Fruit fly (Drosophila melanogaster): Measurements from ENCODE around the gene primo-2.

The primo-2 gene

DNA sequence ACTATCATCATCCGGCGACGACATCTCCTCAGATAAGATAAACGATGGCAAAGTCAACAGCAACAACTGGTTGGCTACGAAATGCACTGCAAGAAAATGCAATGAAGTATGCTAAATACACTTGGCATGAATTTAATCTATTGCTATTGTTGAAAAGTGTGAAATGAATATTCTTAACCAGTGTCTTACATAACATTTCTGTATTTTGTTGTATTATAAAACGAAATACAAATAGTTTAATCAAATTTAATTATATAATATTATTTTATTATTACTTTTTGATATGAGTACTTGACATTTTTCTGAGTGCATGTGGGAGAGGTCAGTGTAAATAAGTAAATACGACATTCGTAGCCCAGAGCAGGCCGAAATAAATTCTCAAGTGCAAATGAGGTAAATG is 1.9 kb upstream of the primo-2 start (continued):
- peak; percentile 36 for TF ChIP-seq spab (GFP tag; optimal IDR thresholded peaks at IDR 0.05)
- peak; percentile 39 for TF ChIP-seq Lpt (GFP tag; optimal IDR thresholded peaks at IDR 0.05)
- peak; percentile 54 for TF ChIP-seq CG3032 (tag; optimal IDR thresholded peaks at IDR 0.05)
- TF ChIP-seq Blimp-1 (GFP tag; optimal IDR thresholded peaks at IDR 0.05), result no peak
- no peak for TF ChIP-seq Hr39 (GFP tag; optimal IDR thresholded peaks at IDR 0.05)
- no peak for TF ChIP-seq esn (GFP tag; optimal IDR thresholded peaks at IDR 0.05)
- TF ChIP-seq Sox14 (GFP tag; optimal IDR thresholded peaks at IDR 0.05), result no peak

DNA sequence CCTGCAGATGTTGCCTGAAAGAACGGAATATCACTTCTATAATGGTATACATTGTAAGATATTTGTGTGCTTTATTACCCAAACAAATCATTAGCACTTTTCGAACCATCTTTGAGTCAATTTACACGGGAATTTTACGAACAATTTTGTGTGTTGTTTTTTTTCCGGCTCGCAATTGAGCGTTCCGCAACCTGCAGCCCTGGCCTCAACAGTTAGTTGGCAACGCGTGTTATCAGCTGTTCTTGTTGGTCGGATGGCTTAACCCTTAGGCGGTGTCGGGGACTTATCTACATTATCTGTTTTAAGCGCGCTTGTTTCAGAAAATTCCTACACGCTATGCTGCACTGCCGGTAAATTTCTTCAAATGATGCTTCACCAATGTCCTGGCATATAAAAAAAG is 990 bp downstream of the primo-2 start:
- TF ChIP-seq Sox15 (GFP tag; optimal IDR thresholded peaks at IDR 0.05) (no peak), Gug (GFP tag; IDR thresholded peaks at IDR 0.05) (no peak), CG6163 (GFP tag; IDR thresholded peaks at IDR 0.05) (peak; percentile 30; the same call in 2 of the 3 replicates), dac (GFP tag; optimal IDR thresholded peaks at IDR 0.05) (no peak), svp (GFP tag) (peak; percentile 73), CG11902 (GFP tag; optimal IDR thresholded peaks at IDR 0.05) (no peak), CG3919 (GFP tag; optimal IDR thresholded peaks at IDR 0.05) (peak; percentile 28), CG1621 (tag; optimal IDR thresholded peaks at IDR 0.05) (peak; percentile 84), Hr39 (GFP tag; optimal IDR thresholded peaks at IDR 0.05) (peak; percentile 11), Eip93F (GFP tag; optimal IDR thresholded peaks at IDR 0.05) (peak; percentile 7), CG31627 (GFP tag; optimal IDR thresholded peaks at IDR 0.05) (peak; percentile 17), pdm3 (GFP tag; optimal IDR thresholded peaks at IDR 0.05) (peak; percentile 12), Eip78C (GFP tag) (peak; percentile 53), esn (GFP tag; optimal IDR thresholded peaks at IDR 0.05) (peak; percentile 33), Hr4 (GFP tag; optimal IDR thresholded peaks at IDR 0.05) (peak; percentile 6), CG9139 (GFP tag; optimal IDR thresholded peaks at IDR 0.05) (no peak), Ets96B (tag; optimal IDR thresholded peaks at IDR 0.05) (peak; percentile 6), Smox (GFP tag; optimal IDR thresholded peaks at IDR 0.05) (peak; percentile 21), CG15336 (GFP tag; IDR thresholded peaks at IDR 0.05) (0 out of 2 replicates have a peak, but pooled peaks have one; percentile 26), vri (GFP tag; optimal IDR thresholded peaks at IDR 0.05) (no peak)

DNA sequence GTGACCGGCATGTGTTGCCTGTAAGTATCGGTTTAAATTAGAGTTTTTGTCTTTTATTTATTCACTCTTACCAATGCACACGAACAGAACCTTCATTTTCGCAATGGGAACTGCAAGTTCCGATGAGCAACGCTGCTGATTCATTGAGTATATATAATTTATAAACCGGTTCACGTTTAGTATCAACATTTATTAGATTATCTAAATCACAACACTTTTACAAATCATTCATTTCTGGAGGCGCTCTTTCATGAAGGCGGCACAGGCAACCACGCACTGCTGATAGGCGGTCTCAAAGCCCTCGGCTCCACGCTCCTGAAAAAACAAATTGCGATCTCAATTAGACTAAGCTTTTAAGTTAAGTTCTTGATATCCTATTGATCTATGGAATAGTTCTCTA is 1.8 kb downstream of the primo-2 start, which contains the start of gene Argp:
Gene Argp, minus strand, starts transcription at position 101 of the 400 bp plus-strand sequence.
- TF ChIP-seq svp (GFP tag), result no peak
- no peak for TF ChIP-seq Ets96B (tag; optimal IDR thresholded peaks at IDR 0.05)
- no peak for TF ChIP-seq Hr38 (GFP tag; optimal IDR thresholded peaks at IDR 0.05)

DNA sequence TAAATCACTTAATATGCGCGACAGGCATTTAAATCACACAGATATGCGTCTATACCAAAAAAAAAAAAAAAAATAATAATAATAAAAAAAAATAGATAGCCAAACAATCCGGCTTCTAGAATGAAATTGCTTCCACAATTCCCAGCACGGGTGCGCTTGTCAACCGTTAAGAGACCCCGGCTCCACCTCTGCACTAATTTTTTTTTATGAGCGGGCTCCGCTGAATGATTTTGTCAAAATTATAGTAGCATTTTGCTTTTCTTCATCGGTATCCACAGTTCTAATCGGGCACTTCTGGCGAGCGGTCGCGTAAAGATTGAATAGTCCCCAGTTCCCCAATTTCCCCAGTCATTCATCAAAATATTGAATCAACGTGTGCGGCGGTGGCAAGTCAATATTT is 5.2 kb downstream of the primo-2 start, which contains the start of gene Adgf-C:
Gene Adgf-C, plus strand, starts transcription at position 301 of the 400 bp plus-strand sequence.
- TF ChIP-seq Blimp-1 (GFP tag; optimal IDR thresholded peaks at IDR 0.05) (no peak), vri (GFP tag; optimal IDR thresholded peaks at IDR 0.05) (no peak), CG9139 (GFP tag; optimal IDR thresholded peaks at IDR 0.05) (no peak), Sox14 (GFP tag; optimal IDR thresholded peaks at IDR 0.05) (no peak), CG6808 (GFP tag; optimal IDR thresholded peaks at IDR 0.05) (no peak)

DNA sequence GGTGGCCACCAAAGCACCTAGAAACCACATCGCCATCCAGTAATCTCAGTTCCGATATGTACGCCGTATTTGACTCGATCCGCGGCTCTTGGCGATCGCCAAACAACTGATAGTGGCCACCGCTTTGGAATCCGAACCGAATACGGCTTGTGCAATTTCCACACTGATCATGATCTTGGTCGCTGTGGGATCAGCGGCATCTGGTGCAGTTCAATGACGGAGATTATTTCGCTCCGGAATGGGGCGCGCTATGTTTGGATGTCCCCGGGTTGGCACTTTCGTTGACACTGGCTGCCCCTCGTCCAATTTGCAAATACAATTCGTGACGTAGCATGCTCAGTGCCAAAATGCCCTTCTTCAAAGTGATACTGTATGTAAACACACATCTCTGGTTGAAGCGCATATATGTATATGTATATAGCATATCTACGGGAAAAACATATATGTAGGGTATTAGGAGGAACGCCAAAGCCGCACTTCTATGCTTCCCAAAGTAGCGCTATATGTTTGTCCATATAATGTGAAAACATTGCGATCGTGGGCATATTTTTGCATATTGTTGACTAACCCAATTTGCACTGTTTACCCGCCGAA is 6.2 kb downstream of the primo-2 start, which contains the start of gene Adgf-D:
Gene Adgf-D, minus strand, starts transcription at position 111 of the 594 bp plus-strand sequence.
- TF ChIP-seq fd85E (GFP tag; optimal IDR thresholded peaks at IDR 0.05) (no peak), vri (GFP tag; optimal IDR thresholded peaks at IDR 0.05) (no peak), Ets96B (tag; optimal IDR thresholded peaks at IDR 0.05) (no peak), CG6163 (GFP tag; IDR thresholded peaks at IDR 0.05) (0 out of 3 replicates have a peak, but pooled peaks have one; percentile 19), svp (GFP tag) (peak; percentile 91), CG8119 (GFP tag; IDR thresholded peaks at IDR 0.05) (no peak)

DNA sequence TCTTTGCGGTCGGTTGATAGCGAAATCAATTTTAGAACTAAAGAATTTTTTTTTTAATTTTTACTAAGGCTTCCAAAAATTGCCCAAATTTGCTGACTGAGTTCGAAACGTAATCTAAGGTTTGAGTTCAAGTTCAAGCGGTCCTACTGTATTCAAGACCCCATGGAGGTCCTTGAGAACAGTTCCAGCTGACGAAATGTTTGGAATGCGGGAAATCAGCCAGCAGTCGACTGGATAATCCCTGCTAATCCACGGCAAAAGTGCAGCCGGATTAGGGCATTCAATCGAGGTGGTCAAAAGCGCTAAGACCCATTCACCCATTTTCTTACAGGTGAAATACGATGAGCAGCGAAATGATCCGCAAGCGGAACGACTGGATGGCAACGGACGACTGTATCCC is 10.9 kb downstream of the primo-2 start, which contains the start of gene f-cup:
Gene f-cup, minus strand, starts transcription at position 101 of the 400 bp plus-strand sequence.
- TF ChIP-seq CG11902 (GFP tag; optimal IDR thresholded peaks at IDR 0.05) (no peak), Met (GFP tag; optimal IDR thresholded peaks at IDR 0.05) (no peak), cyc (GFP tag; optimal IDR thresholded peaks at IDR 0.05) (no peak), Sox14 (GFP tag; optimal IDR thresholded peaks at IDR 0.05) (no peak), CG10631 (GFP tag; optimal IDR thresholded peaks at IDR 0.05) (no peak), CG11294 (GFP tag; IDR thresholded peaks at IDR 0.05) (no peak)
